Worm (Caenorhabditis elegans): Measurements from ENCODE around the gene dep-1.

dep-1 gene

DNA sequence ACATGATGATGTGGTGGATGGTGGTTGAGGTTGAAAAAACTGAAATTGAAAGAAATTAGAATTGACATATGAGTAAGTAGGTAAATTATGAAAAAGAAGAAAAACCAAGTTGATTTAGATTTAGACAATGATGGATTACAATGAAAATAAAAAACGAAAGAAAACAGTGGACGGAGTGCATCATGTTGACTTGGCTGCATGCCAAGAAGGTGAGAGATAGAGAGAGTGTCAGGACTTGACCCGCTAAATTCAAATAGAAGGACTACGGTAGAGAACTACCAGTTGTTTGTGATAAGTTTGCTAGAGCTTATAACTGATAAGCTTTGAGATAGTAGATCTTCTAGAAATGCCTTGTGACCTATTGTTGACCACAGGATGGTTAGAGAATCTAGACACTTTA, 41.5 kb upstream of the dep-1 start, which contains the start of gene T24B8.3 (continued):
- TF ChIP-seq lin-13 (GFP tag; optimal IDR thresholded peaks at IDR 0.05) (peak; percentile 29), pqm-1 (tag; optimal IDR thresholded peaks at IDR 0.05) (no peak), fkh-8 (tag; optimal IDR thresholded peaks at IDR 0.05) (no peak), ztf-4 (tag; optimal IDR thresholded peaks at IDR 0.05) (no peak), sup-37 (GFP tag; optimal IDR thresholded peaks at IDR 0.05) (no peak), hlh-17 (GFP tag; optimal IDR thresholded peaks at IDR 0.05; ENCODE audit: borderline replicate concordance) (no peak), mep-1 (tag; optimal IDR thresholded peaks at IDR 0.05) (peak; percentile 54), C04F5.9 (tag; optimal IDR thresholded peaks at IDR 0.05) (no peak), F16B12.6 (tag; optimal IDR thresholded peaks at IDR 0.05) (no peak), sptf-1 (tag; optimal IDR thresholded peaks at IDR 0.05) (no peak), nhr-84 (tag; optimal IDR thresholded peaks at IDR 0.05) (no peak), ztf-11 (tag; optimal IDR thresholded peaks at IDR 0.05) (no peak), nhr-28 (tag; optimal IDR thresholded peaks at IDR 0.05) (no peak), mef-2 (tag; optimal IDR thresholded peaks at IDR 0.05) (no peak), nhr-12 (tag; optimal IDR thresholded peaks at IDR 0.05) (no peak), lin-35 (GFP tag; optimal IDR thresholded peaks at IDR 0.05) (peak; percentile 12 to 58), nhr-19 (GFP tag; conservative IDR thresholded peaks at IDR 0.05) (peak; percentile 43; the same call in 1 of the 2 replicates), efl-3 (GFP tag; optimal IDR thresholded peaks at IDR 0.05) (no peak), pag-3 (tag; optimal IDR thresholded peaks at IDR 0.05; ENCODE audit: borderline replicate concordance, insufficient read depth) (no peak), ceh-63 (GFP tag; optimal IDR thresholded peaks at IDR 0.05) (no peak), ama-1 (optimal IDR thresholded peaks at IDR 0.05) (no peak), sox-4 (tag; optimal IDR thresholded peaks at IDR 0.05) (no peak), unc-86 (tag; optimal IDR thresholded peaks at IDR 0.05) (no peak), snpc-4 (tag; optimal IDR thresholded peaks at IDR 0.05) (no peak), ceh-90 (tag; optimal IDR thresholded peaks at IDR 0.05) (no peak), lsy-2 (tag; optimal IDR thresholded peaks at IDR 0.05) (peak; percentile 42 to 77), unc-98 (GFP tag; IDR thresholded peaks at IDR 0.05) (no peak), zag-1 (tag; optimal IDR thresholded peaks at IDR 0.05) (no peak), zip-4 (GFP tag; optimal IDR thresholded peaks at IDR 0.05) (no peak), C16A3.4 (tag; optimal IDR thresholded peaks at IDR 0.05) (peak; percentile 40), lir-3 (tag; optimal IDR thresholded peaks at IDR 0.05; ENCODE audit: poor library complexity) (peak; percentile 10)

DNA sequence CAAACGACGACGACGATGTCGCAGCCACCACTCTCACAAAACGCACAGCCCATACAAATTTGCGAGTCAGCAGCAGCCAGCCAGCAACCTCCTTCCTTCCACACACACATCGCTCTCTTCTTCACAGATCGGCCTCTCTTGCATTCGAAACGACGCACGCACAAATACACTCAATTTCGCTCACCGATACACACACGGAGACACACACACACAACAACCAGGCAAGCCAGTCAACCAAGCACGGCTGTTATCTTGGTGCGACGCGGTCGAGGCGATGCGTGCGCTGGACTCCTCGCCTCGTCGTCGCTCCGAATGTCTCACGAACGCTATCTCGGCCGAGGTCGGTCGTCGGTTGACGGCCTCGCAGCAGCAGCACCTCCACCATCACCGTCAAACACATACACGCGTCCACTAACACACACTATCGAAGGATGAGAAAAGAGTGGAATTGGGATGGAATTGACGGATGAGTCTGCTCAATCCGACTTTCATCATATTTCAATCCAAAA, 40.8 kb upstream of the dep-1 start:
- TF ChIP-seq lin-13 (GFP tag; optimal IDR thresholded peaks at IDR 0.05) (peak; percentile 92), snpc-4 (tag; optimal IDR thresholded peaks at IDR 0.05) (peak; percentile 58), ceh-8 (GFP tag; optimal IDR thresholded peaks at IDR 0.05) (no peak), snu-23 (GFP tag; optimal IDR thresholded peaks at IDR 0.05) (peak; percentile 95), hlh-4 (tag; optimal IDR thresholded peaks at IDR 0.05) (no peak), C04F5.9 (tag; optimal IDR thresholded peaks at IDR 0.05) (peak; percentile 39), dpl-1 (GFP tag; optimal IDR thresholded peaks at IDR 0.05) (peak; percentile 53 to 64 (median 55)), unc-86 (tag; optimal IDR thresholded peaks at IDR 0.05) (peak; percentile 59), pqm-1 (tag; optimal IDR thresholded peaks at IDR 0.05) (no peak), alr-1 (tag; optimal IDR thresholded peaks at IDR 0.05; ENCODE audit: borderline replicate concordance) (no peak), ceh-82 (tag; optimal IDR thresholded peaks at IDR 0.05) (peak; percentile 70 to 97 (median 76)), nhr-76 (tag; optimal IDR thresholded peaks at IDR 0.05) (peak; percentile 91), vab-15 (tag; optimal IDR thresholded peaks at IDR 0.05) (no peak), sox-4 (tag; optimal IDR thresholded peaks at IDR 0.05) (no peak), efl-3 (GFP tag; optimal IDR thresholded peaks at IDR 0.05) (no peak), lin-39 (tag; optimal IDR thresholded peaks at IDR 0.05) (no peak), nhr-19 (GFP tag; conservative IDR thresholded peaks at IDR 0.05) (peak; percentile 77), nhr-20 (tag; optimal IDR thresholded peaks at IDR 0.05) (peak; percentile 90), ceh-90 (tag; optimal IDR thresholded peaks at IDR 0.05) (no peak), rnt-1 (tag; optimal IDR thresholded peaks at IDR 0.05) (peak; percentile 73), blmp-1 (tag; optimal IDR thresholded peaks at IDR 0.05) (peak; percentile 67), lir-3 (tag; optimal IDR thresholded peaks at IDR 0.05; ENCODE audit: poor library complexity) (peak; percentile 57), elt-3 (tag; optimal IDR thresholded peaks at IDR 0.05) (peak in 5 of 6 experiments; percentile 39 to 83 (median 59)), nhr-90 (tag; optimal IDR thresholded peaks at IDR 0.05; ENCODE audit: poor library complexity) (peak; percentile 78), nhr-237 (tag; optimal IDR thresholded peaks at IDR 0.05) (peak; percentile 64), Y116A8C.19 (tag; optimal IDR thresholded peaks at IDR 0.05; ENCODE audit: borderline replicate concordance) (no peak), swsn-7 (tag; optimal IDR thresholded peaks at IDR 0.05) (peak; percentile 91), nhr-85 (tag) (peak; percentile 85), ceh-63 (GFP tag; optimal IDR thresholded peaks at IDR 0.05) (no peak), dsc-1 (tag; optimal IDR thresholded peaks at IDR 0.05) (peak; percentile 59), ztf-11 (tag; optimal IDR thresholded peaks at IDR 0.05) (peak in 1 of 2 experiments; percentile 83)

All from whole organism, L1 larva.